Fruit fly (Drosophila melanogaster) whole organism, embryonic: Measurements from ENCODE around the gene CG6983.
A peak's percentile ranks its signal among the peaks of the same experiment; 100 is the strongest.

Experiments
- Abd-B ChIP-seq: fragments of 200-800 bp; sonication (Bioruptor generic); optimal IDR thresholded peaks from 2 replicates; lab custom pipeline; 2018; ENCODE audit warnings: missing biosample characterization, mild to moderate bottlenecking, missing genetic modification characterization, moderate library complexity
- Bdp1 ChIP-seq: fragments of 200-800 bp; sonication (Bioruptor generic); optimal IDR thresholded peaks from 3 replicates; lab custom pipeline; 2016; ENCODE audit warnings: missing biosample characterization, missing genetic modification characterization
- CG10209 ChIP-seq: fragments of 200-800 bp; sonication (Bioruptor generic); optimal IDR thresholded peaks from 3 replicates; lab custom pipeline; 2017; ENCODE audit warnings: missing biosample characterization, mild to moderate bottlenecking, missing genetic modification characterization, missing genetic modification reagents
- CG10267 ChIP-seq: fragments of 200-800 bp; sonication (Bioruptor generic); optimal IDR thresholded peaks from 2 replicates; lab custom pipeline; 2018; ENCODE audit warnings: missing biosample characterization, mild to moderate bottlenecking, missing genetic modification characterization, moderate library complexity
- CG10366 ChIP-seq: fragments of 200-800 bp; sonication (Bioruptor generic); IDR thresholded peaks from 2 replicates; pipeline ENCODE4 v1.3.6; 2022; ENCODE audit warnings: missing biosample characterization, missing genetic modification characterization
- CG11093 ChIP-seq: fragments of 200-800 bp; sonication (Bioruptor generic); IDR thresholded peaks from 3 replicates; pipeline ENCODE4 v1.3.6; 2022; ENCODE audit warnings: missing biosample characterization, missing genetic modification characterization
- CG11247 ChIP-seq: fragments of 200-800 bp; sonication (Bioruptor generic); IDR thresholded peaks from 2 replicates; pipeline ENCODE4 v1.3.6; 2022; ENCODE audit warnings: missing biosample characterization, missing genetic modification characterization
- CG11560 ChIP-seq: fragments of 200-800 bp; sonication (Bioruptor generic); IDR thresholded peaks from 3 replicates; pipeline ENCODE4 v1.3.6; 2022; ENCODE audit warnings: missing biosample characterization, missing genetic modification characterization
- CG12071 ChIP-seq: fragments of 200-800 bp; sonication (Bioruptor generic); optimal IDR thresholded peaks from 3 replicates; lab custom pipeline; 2018; ENCODE audit warnings: missing biosample characterization, mild to moderate bottlenecking, missing genetic modification characterization
- CG12744 ChIP-seq: fragments of 200-800 bp; sonication (Bioruptor generic); optimal IDR thresholded peaks from 2 replicates; lab custom pipeline; 2016; ENCODE audit warnings: missing biosample characterization, missing genetic modification characterization
- CG13894 ChIP-seq: fragments of 200-800 bp; sonication (Bioruptor generic); optimal IDR thresholded peaks from 3 replicates; lab custom pipeline; 2018; ENCODE audit warnings: missing biosample characterization, mild to moderate bottlenecking, missing genetic modification characterization, moderate library complexity
- CG14441 ChIP-seq: fragments of 200-800 bp; sonication (Bioruptor generic); IDR thresholded peaks from 2 replicates; pipeline ENCODE4 v1.3.6; 2022; ENCODE audit warnings: missing biosample characterization, missing genetic modification characterization
- CG14860 ChIP-seq: fragments of 200-800 bp; sonication (Bioruptor generic); IDR thresholded peaks from 3 replicates; pipeline ENCODE4 v1.3.6; 2022; ENCODE audit warnings: missing biosample characterization, missing genetic modification characterization; ENCODE audit not compliant: partially characterized antibody
- CG1647 ChIP-seq: fragments of 200-800 bp; sonication (Bioruptor generic); optimal IDR thresholded peaks from 3 replicates; lab custom pipeline; 2016; ENCODE audit warnings: missing biosample characterization, missing genetic modification characterization
- CG17328 ChIP-seq: fragments of 200-800 bp; sonication (Bioruptor generic); IDR thresholded peaks from 2 replicates; pipeline ENCODE4 v1.3.6; 2022; ENCODE audit warnings: missing biosample characterization, missing genetic modification characterization
- CG17568 ChIP-seq: fragments of 200-800 bp; sonication (Bioruptor generic); optimal IDR thresholded peaks from 2 replicates; lab custom pipeline; 2018; ENCODE audit warnings: missing biosample characterization, mild to moderate bottlenecking, missing genetic modification characterization, moderate library complexity
- CG17912 ChIP-seq: fragments of 200-800 bp; sonication (Bioruptor generic); optimal IDR thresholded peaks from 2 replicates; lab custom pipeline; 2018; ENCODE audit warnings: missing biosample characterization, mild to moderate bottlenecking, missing genetic modification characterization
- CG2889 ChIP-seq: fragments of 200-800 bp; sonication (Bioruptor generic); IDR thresholded peaks from 3 replicates; pipeline ENCODE4 v1.3.6; 2022; ENCODE audit warnings: missing biosample characterization, missing genetic modification characterization
- CG30020 ChIP-seq: fragments of 200-800 bp; optimal IDR thresholded peaks from 2 replicates; lab custom pipeline; 2019; ENCODE audit warnings: missing biosample characterization, mild to moderate bottlenecking, missing genetic modification characterization, moderate library complexity
- CG34224 ChIP-seq: fragments of 200-800 bp; sonication (Bioruptor generic); IDR thresholded peaks from 3 replicates; pipeline ENCODE4 v1.3.6; 2022; ENCODE audit warnings: missing biosample characterization, missing genetic modification characterization; ENCODE audit not compliant: partially characterized antibody
- CG34422 ChIP-seq: fragments of 200-800 bp; sonication (Bioruptor generic); IDR thresholded peaks from 3 replicates; pipeline ENCODE4 v1.3.6; 2022; ENCODE audit warnings: missing biosample characterization, missing genetic modification characterization
- CG7745 ChIP-seq: fragments of 200-800 bp; sonication (Bioruptor generic); optimal IDR thresholded peaks from 2 replicates; lab custom pipeline; 2018; ENCODE audit warnings: missing biosample characterization, mild to moderate bottlenecking, missing genetic modification characterization, moderate library complexity
- CG7839 ChIP-seq: fragments of 200-800 bp; sonication (Bioruptor generic); optimal IDR thresholded peaks from 3 replicates; lab custom pipeline; 2018; ENCODE audit warnings: missing biosample characterization, mild to moderate bottlenecking, missing genetic modification characterization, moderate library complexity
- CG8944 ChIP-seq: fragments of 200-800 bp; sonication (Bioruptor generic); optimal IDR thresholded peaks from 3 replicates; lab custom pipeline; 2016; ENCODE audit warnings: missing biosample characterization, missing genetic modification characterization
- CTCF ChIP-seq: fragments of 200-800 bp; sonication (Bioruptor generic); optimal IDR thresholded peaks from 2 replicates; lab custom pipeline; 2017; ENCODE audit warnings: missing biosample characterization, mild to moderate bottlenecking, missing genetic modification characterization, moderate library complexity
- Chrac-16 ChIP-seq: fragments of 200-800 bp; sonication (Bioruptor generic); optimal IDR thresholded peaks from 3 replicates; lab custom pipeline; 2016; ENCODE audit warnings: missing biosample characterization, missing genetic modification characterization
- HmgZ ChIP-seq: fragments of 200-800 bp; sonication (Bioruptor generic); optimal IDR thresholded peaks from 2 replicates; lab custom pipeline; 2018; ENCODE audit warnings: missing biosample characterization, mild to moderate bottlenecking, missing genetic modification characterization
- Hr3 ChIP-seq: fragments of 200-800 bp; sonication (Bioruptor generic); optimal IDR thresholded peaks from 3 replicates; lab custom pipeline; 2016; ENCODE audit warnings: missing biosample characterization, missing genetic modification characterization
- Hsf ChIP-seq: fragments of 200-800 bp; sonication (Bioruptor generic); optimal IDR thresholded peaks from 3 replicates; lab custom pipeline; 2016; ENCODE audit warnings: missing biosample characterization, missing genetic modification characterization
- Mes4 ChIP-seq: fragments of 200-800 bp; sonication (Bioruptor generic); optimal IDR thresholded peaks from 2 replicates; lab custom pipeline; 2016; ENCODE audit warnings: missing biosample characterization, missing genetic modification characterization
- Ptx1 ChIP-seq: fragments of 200-800 bp; sonication (Bioruptor generic); IDR thresholded peaks from 2 replicates; pipeline ENCODE4 v1.3.6; 2022; ENCODE audit warnings: missing biosample characterization, missing genetic modification characterization
- ab ChIP-seq: fragments of 200-800 bp; sonication (Bioruptor generic); optimal IDR thresholded peaks from 2 replicates; lab custom pipeline; 2016; ENCODE audit warnings: missing biosample characterization, missing genetic modification characterization
- aop ChIP-seq: fragments of 200-800 bp; sonication (Bioruptor generic); IDR thresholded peaks from 2 replicates; pipeline ENCODE4 v1.3.6; 2022; ENCODE audit warnings: missing biosample characterization, missing genetic modification characterization
- bowl ChIP-seq: fragments of 200-800 bp; sonication (Bioruptor generic); IDR thresholded peaks from 2 replicates; pipeline ENCODE4 v1.3.6; 2022; ENCODE audit warnings: missing biosample characterization, missing genetic modification characterization
- br ChIP-seq: fragments of >200 bp; optimal IDR thresholded peaks from 2 replicates; lab custom pipeline; 2017
- caup ChIP-seq: fragments of 200-800 bp; sonication (Bioruptor generic); optimal IDR thresholded peaks from 3 replicates; lab custom pipeline; 2017; ENCODE audit warnings: missing biosample characterization, mild to moderate bottlenecking, missing genetic modification characterization, moderate library complexity; ENCODE audit not compliant: severe bottlenecking
- chm ChIP-seq: fragments of 200-800 bp; sonication (Bioruptor generic); IDR thresholded peaks from 2 replicates; pipeline ENCODE4 v1.3.6; 2022; ENCODE audit warnings: missing biosample characterization, missing genetic modification characterization
- croc ChIP-seq: fragments of 200-800 bp; sonication (Bioruptor generic); conservative IDR thresholded peaks from 3 replicates; pipeline ENCODE4 v1.3.6; 2022; ENCODE audit warnings: missing biosample characterization, missing genetic modification characterization
- dimm ChIP-seq: fragments of 200-800 bp; sonication (Bioruptor generic); IDR thresholded peaks from 2 replicates; pipeline ENCODE4 v1.3.6; 2022; ENCODE audit warnings: missing biosample characterization, missing genetic modification characterization
- dpn ChIP-seq, 2 experiments: fragments of 200-800 bp; sonication (Bioruptor generic); optimal IDR thresholded peaks; 3 replicates each; lab custom pipeline; 2016; ENCODE audit warnings: missing biosample characterization in 2 of 2, missing genetic modification characterization in 2 of 2
- hb ChIP-seq: fragments of 200-800 bp; sonication (Bioruptor generic); IDR thresholded peaks from 3 replicates; pipeline ENCODE4 v1.3.6; 2022; ENCODE audit warnings: missing biosample characterization, missing genetic modification characterization; ENCODE audit not compliant: partially characterized antibody
- hbn ChIP-seq: fragments of 200-800 bp; sonication (Bioruptor generic); IDR thresholded peaks from 2 replicates; pipeline ENCODE4 v1.3.6; 2022; ENCODE audit warnings: missing biosample characterization, missing genetic modification characterization; ENCODE audit not compliant: partially characterized antibody
- her ChIP-seq: fragments of 200-800 bp; sonication (Bioruptor generic); optimal IDR thresholded peaks from 2 replicates; lab custom pipeline; 2016; ENCODE audit warnings: missing biosample characterization, missing genetic modification characterization
- hkb ChIP-seq, 2 experiments: fragments of 200-800 bp in 1 of 2; fragments of >200 bp in 1 of 2; sonication (Bioruptor generic) in 1 of 2; IDR thresholded peaks in 1 of 2; optimal IDR thresholded peaks in 1 of 2; 2 replicates each; pipeline versions ENCODE4 v1.3.6 to Lab custom; 2017 to 2022; ENCODE audit warnings: missing biosample characterization in 1 of 2, missing genetic modification characterization in 1 of 2
- ind ChIP-seq: fragments of 200-800 bp; sonication (Bioruptor generic); optimal IDR thresholded peaks from 3 replicates; lab custom pipeline; 2016; ENCODE audit warnings: missing biosample characterization, missing genetic modification characterization
- nerfin-1 ChIP-seq: fragments of 200-800 bp; sonication (Bioruptor generic); optimal IDR thresholded peaks from 3 replicates; lab custom pipeline; 2019; ENCODE audit warnings: missing biosample characterization, mild to moderate bottlenecking, missing genetic modification characterization, moderate library complexity
- nmo ChIP-seq: fragments of 200-800 bp; sonication (Bioruptor generic); optimal IDR thresholded peaks from 2 replicates; lab custom pipeline; 2018; ENCODE audit warnings: missing biosample characterization, mild to moderate bottlenecking, missing genetic modification characterization, moderate library complexity
- sisA ChIP-seq: fragments of 200-800 bp; sonication (Bioruptor generic); IDR thresholded peaks from 2 replicates; pipeline ENCODE4 v1.3.6; 2022; ENCODE audit warnings: missing biosample characterization, missing genetic modification characterization
- stc ChIP-seq: fragments of 200-800 bp; sonication (Bioruptor generic); IDR thresholded peaks from 2 replicates; pipeline ENCODE4 v1.3.6; 2022; ENCODE audit warnings: missing biosample characterization, missing genetic modification characterization
- vfl ChIP-seq: fragments of 200-800 bp; sonication (Bioruptor generic); optimal IDR thresholded peaks from 2 replicates; lab custom pipeline; 2016; ENCODE audit warnings: missing biosample characterization, missing genetic modification characterization

CG6983 gene

dm6 chr3L:8449800-8450690 lies 868 bp upstream of the CG6983 start, which contains the start of gene Gug (continued):
- no peak for TF ChIP-seq dpn (GFP tag; optimal IDR thresholded peaks at IDR 0.05; lab: Kevin White, UChicago)
- TF ChIP-seq hb (GFP tag; lab: Robert Waterston, UW), result no peak
- no peak for TF ChIP-seq stc (GFP tag; lab: Robert Waterston, UW)
- TF ChIP-seq CG17568 (GFP tag; lab: Kevin White, UChicago), result no peak
- no peak for TF ChIP-seq CG8944
- no peak for TF ChIP-seq CTCF (GFP tag; lab: Kevin White, UChicago)
- TF ChIP-seq bowl, result no peak
- no peak for TF ChIP-seq Chrac-16 (GFP tag; lab: Kevin White, UChicago)
- no peak for TF ChIP-seq CG7745 (tag; lab: Kevin White, UChicago)
- no peak for TF ChIP-seq CG12744 (GFP tag; lab: Kevin White, UChicago)
- TF ChIP-seq sisA, result peak; percentile 22; the same call in 1 of the 2 replicates
- TF ChIP-seq ind, result no peak
- TF ChIP-seq her (GFP tag; lab: Kevin White, UChicago), result no peak
- no peak for TF ChIP-seq CG14860
- TF ChIP-seq nerfin-1 (tag; lab: Kevin White, UChicago), result peak; percentile 31
- peak; percentile 57; the same call in 2 of the 3 replicates for TF ChIP-seq CG34422 (GFP tag; lab: Robert Waterston, UW)
- TF ChIP-seq Ptx1, result no peak
- TF ChIP-seq Bdp1 (GFP tag; lab: Kevin White, UChicago), result no peak
- no peak for TF ChIP-seq CG10366 (GFP tag; lab: Robert Waterston, UW)
- no peak for TF ChIP-seq CG12071
- TF ChIP-seq chm, result peak; percentile 73
- no peak for TF ChIP-seq CG14441 (GFP tag; lab: Robert Waterston, UW)
- peak; percentile 30 for TF ChIP-seq CG13894 (tag; lab: Kevin White, UChicago)
- peak; percentile 38 for TF ChIP-seq CG1647 (GFP tag; lab: Kevin White, UChicago)
- TF ChIP-seq dimm (GFP tag; lab: Robert Waterston, UW), result no peak
- TF ChIP-seq CG30020 (tag; lab: Kevin White, UChicago), result no peak
- no peak for TF ChIP-seq Hr3 (GFP tag; lab: Kevin White, UChicago)
- TF ChIP-seq Mes4 (GFP tag; lab: Kevin White, UChicago), result no peak
- TF ChIP-seq aop (GFP tag; lab: Robert Waterston, UW), result no peak
- no peak for TF ChIP-seq HmgZ
- no peak for TF ChIP-seq CG17912
- no peak for TF ChIP-seq vfl (GFP tag; lab: Kevin White, UChicago)
- no peak for TF ChIP-seq ab (GFP tag; lab: Kevin White, UChicago)
- TF ChIP-seq CG34224 (GFP tag; lab: Robert Waterston, UW), result peak; percentile 22; the same call in 2 of the 3 replicates
- no peak for TF ChIP-seq caup (GFP tag; lab: Kevin White, UChicago)
- no peak for TF ChIP-seq croc (GFP tag; lab: Robert Waterston, UW)
- TF ChIP-seq hbn (GFP tag; lab: Robert Waterston, UW), result no peak
- no peak for TF ChIP-seq CG11093 (GFP tag; lab: Robert Waterston, UW)
- peak; percentile 22 for TF ChIP-seq hkb (optimal IDR thresholded peaks at IDR 0.05; lab: Kevin White, UChicago)
- TF ChIP-seq hkb (GFP tag; IDR thresholded peaks at IDR 0.05; lab: Robert Waterston, UW), result no peak
- no peak for TF ChIP-seq CG2889 (GFP tag; lab: Robert Waterston, UW)
- no peak for TF ChIP-seq Hsf (GFP tag; lab: Kevin White, UChicago)
- TF ChIP-seq Abd-B (GFP tag; lab: Kevin White, UChicago), result peak; percentile 79
- TF ChIP-seq nmo (GFP tag; lab: Kevin White, UChicago), result peak; percentile 65
- TF ChIP-seq CG17328 (GFP tag; lab: Robert Waterston, UW), result no peak
- TF ChIP-seq CG7839 (tag; lab: Kevin White, UChicago), result no peak
- TF ChIP-seq CG11247 (GFP tag; lab: Robert Waterston, UW), result no peak
- no peak for TF ChIP-seq br
- TF ChIP-seq CG10209 (GFP tag; lab: Kevin White, UChicago), result no peak
- TF ChIP-seq CG11560 (tag; lab: Robert Waterston, UW), result peak; percentile 16; the same call in 1 of the 3 replicates
- no peak for TF ChIP-seq CG10267 (tag; lab: Kevin White, UChicago)
